Fruit fly (Drosophila melanogaster) whole organism, embryonic: Measurements from ENCODE around the gene Zif.
A peak's percentile ranks its signal among the peaks of the same experiment; 100 is the strongest.

Source experiments
- Ada2b ChIP-seq: fragments of 200-800 bp; sonication (Bioruptor generic); IDR thresholded peaks from 2 replicates; pipeline ENCODE4 v1.3.6; 2022; ENCODE audit warnings: missing biosample characterization, missing genetic modification characterization
- Atf-2 ChIP-seq: fragments of 200-800 bp; sonication (Bioruptor generic); optimal IDR thresholded peaks from 2 replicates; lab custom pipeline; 2016; ENCODE audit warnings: missing biosample characterization, missing genetic modification characterization
- BtbVII ChIP-seq: fragments of 200-800 bp; sonication (Bioruptor generic); optimal IDR thresholded peaks from 3 replicates; lab custom pipeline; 2017; ENCODE audit warnings: missing biosample characterization, mild to moderate bottlenecking, missing genetic modification characterization
- CG1233 ChIP-seq: fragments of 200-800 bp; sonication (Bioruptor generic); optimal IDR thresholded peaks from 4 replicates; lab custom pipeline; 2018; ENCODE audit warnings: missing biosample characterization, mild to moderate bottlenecking, missing genetic modification characterization
- CG13624 ChIP-seq: fragments of 200-800 bp; sonication (Bioruptor generic); optimal IDR thresholded peaks from 2 replicates; lab custom pipeline; 2016; ENCODE audit warnings: missing biosample characterization, missing genetic modification characterization
- CG14710 ChIP-seq: fragments of 200-800 bp; sonication (Bioruptor generic); optimal IDR thresholded peaks from 3 replicates; lab custom pipeline; 2019; ENCODE audit warnings: missing biosample characterization, mild to moderate bottlenecking, missing genetic modification characterization, moderate library complexity
- CG17359 ChIP-seq: fragments of 200-800 bp; sonication (Bioruptor generic); optimal IDR thresholded peaks from 3 replicates; lab custom pipeline; 2018; ENCODE audit warnings: missing biosample characterization, mild to moderate bottlenecking, missing genetic modification characterization, moderate library complexity
- CG17802 ChIP-seq: fragments of 200-800 bp; sonication (Bioruptor generic); optimal IDR thresholded peaks from 2 replicates; lab custom pipeline; 2018; ENCODE audit warnings: missing biosample characterization, mild to moderate bottlenecking, missing genetic modification characterization, moderate library complexity
- CG18764 ChIP-seq: fragments of 200-800 bp; sonication (Bioruptor generic); optimal IDR thresholded peaks from 3 replicates; lab custom pipeline; 2016; ENCODE audit warnings: missing biosample characterization, missing genetic modification characterization
- CG2120 ChIP-seq: fragments of 200-800 bp; sonication (Bioruptor generic); optimal IDR thresholded peaks from 3 replicates; lab custom pipeline; 2016; ENCODE audit warnings: missing biosample characterization, missing genetic modification characterization
- CG30403 ChIP-seq: fragments of 200-800 bp; sonication (Bioruptor generic); optimal IDR thresholded peaks from 3 replicates; lab custom pipeline; 2016; ENCODE audit warnings: missing biosample characterization, missing genetic modification characterization
- CG31388 ChIP-seq: fragments of 200-800 bp; sonication (Bioruptor generic); optimal IDR thresholded peaks from 2 replicates; lab custom pipeline; 2016; ENCODE audit warnings: missing biosample characterization, missing genetic modification characterization
- CG32767 ChIP-seq: fragments of 200-800 bp; sonication (Bioruptor generic); IDR thresholded peaks from 2 replicates; pipeline ENCODE4 v1.3.6; 2022; ENCODE audit warnings: missing biosample characterization, missing genetic modification characterization
- CG34422 ChIP-seq: fragments of 200-800 bp; sonication (Bioruptor generic); IDR thresholded peaks from 3 replicates; pipeline ENCODE4 v1.3.6; 2022; ENCODE audit warnings: missing biosample characterization, missing genetic modification characterization
- CG4730 ChIP-seq: fragments of 200-800 bp; sonication (Bioruptor generic); IDR thresholded peaks from 2 replicates; pipeline ENCODE4 v1.3.6; 2022; ENCODE audit warnings: missing biosample characterization, missing genetic modification characterization
- CG8388 ChIP-seq: fragments of 200-800 bp; sonication (Bioruptor generic); optimal IDR thresholded peaks from 2 replicates; lab custom pipeline; 2019; ENCODE audit warnings: missing biosample characterization, mild to moderate bottlenecking, missing genetic modification characterization, moderate library complexity
- CHES-1-like ChIP-seq: fragments of 200-800 bp; sonication (Bioruptor generic); optimal IDR thresholded peaks from 2 replicates; lab custom pipeline; 2016; ENCODE audit warnings: missing biosample characterization, missing genetic modification characterization
- D ChIP-seq, 2 experiments: fragments of 200-800 bp in 1 of 2; fragments of >200 bp in 1 of 2; sonication (Bioruptor generic) in 1 of 2; optimal IDR thresholded peaks; 2 replicates in 1 of 2; 3 replicates in 1 of 2; lab custom pipeline; 2017; ENCODE audit warnings: mild to moderate bottlenecking in 1 of 2, missing biosample characterization in 1 of 2, missing genetic modification characterization in 1 of 2, missing genetic modification reagents in 1 of 2
- Dp ChIP-seq: fragments of 200-800 bp; sonication (Bioruptor generic); optimal IDR thresholded peaks from 2 replicates; lab custom pipeline; 2018; ENCODE audit warnings: missing biosample characterization, mild to moderate bottlenecking, missing genetic modification characterization, moderate library complexity
- Dref ChIP-seq: fragments of 200-800 bp; sonication (Bioruptor generic); IDR thresholded peaks from 2 replicates; pipeline ENCODE4 v1.3.6; 2022; ENCODE audit warnings: missing biosample characterization, missing genetic modification characterization
- HLHmδ ChIP-seq: fragments of 200-800 bp; sonication (Bioruptor generic); optimal IDR thresholded peaks from 2 replicates; lab custom pipeline; 2018; ENCODE audit warnings: missing biosample characterization, mild to moderate bottlenecking, missing genetic modification characterization, moderate library complexity
- Med ChIP-seq: fragments of 200-800 bp; sonication (Bioruptor generic); peaks from one replicate; lab custom pipeline; 2016; ENCODE audit warnings: missing biosample characterization, missing genetic modification characterization, mild to moderate bottlenecking, inconsistent platforms, moderate library complexity
- Meics ChIP-seq: fragments of 200-800 bp; sonication (Bioruptor generic); optimal IDR thresholded peaks from 2 replicates; lab custom pipeline; 2017; ENCODE audit warnings: missing biosample characterization, mild to moderate bottlenecking, missing genetic modification characterization
- Optix ChIP-seq: fragments of 200-800 bp; sonication (Bioruptor generic); IDR thresholded peaks from 3 replicates; pipeline ENCODE4 v1.3.6; 2022; ENCODE audit warnings: missing biosample characterization, missing genetic modification characterization
- Rfx ChIP-seq: fragments of 200-800 bp; sonication (Bioruptor generic); IDR thresholded peaks from 2 replicates; pipeline ENCODE4 v1.3.6; 2022; ENCODE audit warnings: missing biosample characterization, missing genetic modification characterization
- Rx ChIP-seq: fragments of 200-800 bp; sonication (Bioruptor generic); IDR thresholded peaks from 2 replicates; pipeline ENCODE4 v1.3.6; 2022; ENCODE audit warnings: missing biosample characterization, missing genetic modification characterization
- cg ChIP-seq: fragments of 200-800 bp; sonication (Bioruptor generic); optimal IDR thresholded peaks from 3 replicates; lab custom pipeline; 2019; ENCODE audit warnings: missing biosample characterization, mild to moderate bottlenecking, missing genetic modification characterization, moderate library complexity
- chinmo ChIP-seq: fragments of 200-800 bp; sonication (Bioruptor generic); IDR thresholded peaks from 4 replicates; pipeline ENCODE4 v1.3.6; 2022; ENCODE audit warnings: missing biosample characterization, missing genetic modification characterization; ENCODE audit not compliant: partially characterized antibody
- ci ChIP-seq: fragments of 200-800 bp; sonication (Bioruptor generic); IDR thresholded peaks from 3 replicates; pipeline ENCODE4 v1.3.6; 2022; ENCODE audit warnings: missing biosample characterization, missing genetic modification characterization
- croc ChIP-seq: fragments of 200-800 bp; sonication (Bioruptor generic); conservative IDR thresholded peaks from 3 replicates; pipeline ENCODE4 v1.3.6; 2022; ENCODE audit warnings: missing biosample characterization, missing genetic modification characterization
- crol ChIP-seq: fragments of 200-800 bp; sonication (Bioruptor generic); IDR thresholded peaks from 2 replicates; pipeline ENCODE4 v1.3.6; 2022; ENCODE audit warnings: missing biosample characterization, missing genetic modification characterization
- en ChIP-seq: fragments of 200-800 bp; sonication (Bioruptor generic); optimal IDR thresholded peaks from 2 replicates; lab custom pipeline; 2016; ENCODE audit warnings: missing biosample characterization, missing genetic modification characterization
- fd96Cb ChIP-seq: fragments of 200-800 bp; sonication (Bioruptor generic); optimal IDR thresholded peaks from 2 replicates; lab custom pipeline; 2018; ENCODE audit warnings: missing biosample characterization, mild to moderate bottlenecking, missing genetic modification characterization, moderate library complexity
- h ChIP-seq: fragments of >200 bp; optimal IDR thresholded peaks from 2 replicates; lab custom pipeline; 2017
- jigr1 ChIP-seq: fragments of 200-800 bp; sonication (Bioruptor generic); IDR thresholded peaks from 3 replicates; pipeline ENCODE4 v1.3.6; 2022; ENCODE audit warnings: missing biosample characterization, missing genetic modification characterization
- jumu ChIP-seq: fragments of 200-800 bp; sonication (Bioruptor generic); optimal IDR thresholded peaks from 3 replicates; lab custom pipeline; 2016; ENCODE audit warnings: missing biosample characterization, missing genetic modification characterization
- mirr ChIP-seq: fragments of 200-800 bp; sonication (Bioruptor generic); optimal IDR thresholded peaks from 3 replicates; lab custom pipeline; 2018; ENCODE audit warnings: missing biosample characterization, mild to moderate bottlenecking, missing genetic modification characterization
- nmo ChIP-seq: fragments of 200-800 bp; sonication (Bioruptor generic); optimal IDR thresholded peaks from 2 replicates; lab custom pipeline; 2018; ENCODE audit warnings: missing biosample characterization, mild to moderate bottlenecking, missing genetic modification characterization, moderate library complexity
- onecut ChIP-seq: fragments of 200-800 bp; sonication (Bioruptor generic); IDR thresholded peaks from 2 replicates; pipeline ENCODE4 v1.3.6; 2022; ENCODE audit warnings: missing biosample characterization, missing genetic modification characterization
- pum ChIP-seq: fragments of 200-800 bp; sonication (Bioruptor generic); optimal IDR thresholded peaks from 2 replicates; lab custom pipeline; 2016; ENCODE audit warnings: missing biosample characterization, missing genetic modification characterization
- scrt ChIP-seq: fragments of 200-800 bp; sonication (Bioruptor generic); optimal IDR thresholded peaks from 2 replicates; lab custom pipeline; 2018; ENCODE audit warnings: missing biosample characterization, mild to moderate bottlenecking, missing genetic modification characterization, moderate library complexity
- stc ChIP-seq: fragments of 200-800 bp; sonication (Bioruptor generic); IDR thresholded peaks from 2 replicates; pipeline ENCODE4 v1.3.6; 2022; ENCODE audit warnings: missing biosample characterization, missing genetic modification characterization
- tio ChIP-seq: fragments of 200-800 bp; sonication (Bioruptor generic); optimal IDR thresholded peaks from 2 replicates; lab custom pipeline; 2017; ENCODE audit warnings: missing biosample characterization, missing genetic modification characterization, inconsistent platforms
- zen ChIP-seq: fragments of 200-800 bp; sonication (Bioruptor generic); optimal IDR thresholded peaks from 3 replicates; lab custom pipeline; 2018; ENCODE audit warnings: missing biosample characterization, mild to moderate bottlenecking, missing genetic modification characterization, moderate library complexity

Gene Zif

DNA sequence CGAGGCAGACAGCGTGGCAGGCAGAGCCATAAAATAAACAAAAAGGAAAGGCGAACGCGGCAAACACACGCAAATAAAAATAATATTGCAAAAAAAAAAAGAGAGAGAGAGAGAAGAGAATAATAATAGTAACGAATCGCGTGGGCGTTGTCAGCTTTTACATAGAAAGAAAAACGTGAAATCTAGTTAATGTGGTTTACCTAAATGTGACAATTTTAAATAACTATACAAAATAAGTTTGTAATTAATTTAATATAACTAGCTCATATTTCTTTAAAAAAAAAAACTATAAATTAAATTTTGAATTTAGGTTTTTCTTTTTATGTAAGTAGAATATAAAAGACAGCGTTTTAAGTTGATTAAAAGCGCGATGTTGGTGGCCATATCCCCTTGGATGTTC lies 23.0 kb upstream of the Zif start (continued):
- TF ChIP-seq Rfx (GFP tag; lab: Robert Waterston, UW) (no peak), CG13624 (no peak), CG14710 (no peak), D (optimal IDR thresholded peaks at IDR 0.05; lab: Kevin White, UChicago) (no peak), D (GFP tag; optimal IDR thresholded peaks at IDR 0.05; lab: Kevin White, UChicago) (no peak), CG31388 (GFP tag; lab: Kevin White, UChicago) (no peak), pum (no peak), Dp (GFP tag; lab: Kevin White, UChicago) (no peak), Atf-2 (GFP tag; lab: Kevin White, UChicago) (no peak), mirr (GFP tag; lab: Kevin White, UChicago) (no peak), CG17802 (tag; lab: Kevin White, UChicago) (no peak), tio (no peak), en (GFP tag; lab: Kevin White, UChicago) (no peak), fd96Cb (tag; lab: Kevin White, UChicago) (no peak), CG4730 (GFP tag; lab: Robert Waterston, UW) (0 out of 2 replicates have a peak, but pooled peaks have one; percentile 24), Ada2b (no peak), zen (tag; lab: Kevin White, UChicago) (no peak), CG8388 (no peak), Optix (GFP tag; lab: Robert Waterston, UW) (no peak), Meics (GFP tag; lab: Kevin White, UChicago) (peak; percentile 35), jigr1 (no peak), jumu (GFP tag; lab: Kevin White, UChicago) (no peak), CG17359 (tag; lab: Kevin White, UChicago) (no peak), HLHmδ (GFP tag; lab: Kevin White, UChicago) (no peak), CG30403 (GFP tag; lab: Kevin White, UChicago) (peak; percentile 12), stc (GFP tag; lab: Robert Waterston, UW) (no peak), CG18764 (GFP tag; lab: Kevin White, UChicago) (no peak), croc (no peak), CG2120 (no peak), BtbVII (GFP tag; lab: Kevin White, UChicago) (no peak), CHES-1-like (GFP tag; lab: Kevin White, UChicago) (no peak), CG1233 (GFP tag; lab: Kevin White, UChicago) (no peak)

DNA sequence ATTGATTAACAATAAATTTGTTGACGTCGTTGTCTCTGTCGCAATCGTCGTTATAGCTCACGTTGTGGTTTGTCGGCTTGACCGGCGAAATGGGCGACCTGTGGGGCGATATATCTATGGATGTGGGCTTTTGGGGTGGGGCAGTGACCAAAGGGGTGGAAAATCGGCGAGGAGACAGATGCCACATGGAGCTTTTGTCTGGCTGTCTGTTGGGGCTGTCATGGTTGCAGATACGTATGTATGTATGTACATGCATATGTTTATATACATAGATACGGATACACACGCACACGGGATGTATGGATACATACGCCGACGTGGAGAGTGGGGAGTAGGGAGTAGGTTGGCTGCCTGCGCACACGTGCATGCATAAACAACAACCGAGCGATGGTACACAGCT lies 21.7 kb upstream of the Zif start:
- TF ChIP-seq cg (GFP tag; lab: Kevin White, UChicago) (peak; percentile 26), nmo (no peak), Med (GFP tag; lab: Kevin White, UChicago) (peak; percentile 67), onecut (GFP tag; lab: Robert Waterston, UW) (peak; percentile 79), CG34422 (GFP tag; lab: Robert Waterston, UW) (peak; percentile 28; the same call in 1 of the 3 replicates), h (lab: Kevin White, UChicago) (no peak), Dref (GFP tag; lab: Robert Waterston, UW) (no peak), crol (GFP tag; lab: Robert Waterston, UW) (peak; percentile 29), scrt (peak; percentile 66), chinmo (GFP tag; lab: Robert Waterston, UW) (0 out of 4 replicates have a peak, but pooled peaks have one; percentile 26), Rx (GFP tag; lab: Robert Waterston, UW) (no peak), ci (GFP tag; lab: Robert Waterston, UW) (0 out of 3 replicates have a peak, but pooled peaks have one; percentile 44), CG32767 (GFP tag; lab: Robert Waterston, UW) (peak; percentile 64)
